Worm (Caenorhabditis elegans): ENCODE measurements around the gene C34E10.10.

C34E10.10 gene

DNA sequence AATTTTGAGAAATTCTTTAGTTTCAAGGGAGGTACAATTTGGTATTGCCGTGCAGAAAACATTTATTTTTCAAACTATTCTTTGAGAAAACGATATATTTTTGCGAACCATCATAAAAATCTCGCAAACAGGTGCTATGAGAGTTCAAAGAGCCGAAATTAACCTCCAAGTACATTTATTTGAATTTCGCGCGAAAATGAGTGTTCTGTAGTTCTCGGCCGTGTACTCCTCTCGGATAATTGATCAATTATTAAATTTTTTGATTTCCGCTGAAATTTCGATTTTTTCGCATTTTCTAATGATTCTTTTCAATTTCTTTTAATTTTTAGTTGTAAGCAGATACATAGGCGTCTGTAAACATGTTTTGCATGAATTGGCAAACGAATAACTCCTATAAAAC is 37.5 kb downstream of the C34E10.10 start:
- TF ChIP-seq unc-130 (GFP tag; optimal IDR thresholded peaks at IDR 0.05) (peak; percentile 26), rec-8 (tag; optimal IDR thresholded peaks at IDR 0.05) (no peak), efl-1 (GFP tag; optimal IDR thresholded peaks at IDR 0.05) (peak; percentile 42), madf-6 (GFP tag; IDR thresholded peaks at IDR 0.05) (peak; percentile 63), lin-35 (GFP tag; optimal IDR thresholded peaks at IDR 0.05) (peak in 1 of 3 experiments; percentile 16), attf-3 (GFP tag; conservative IDR thresholded peaks at IDR 0.05) (0 out of 2 replicates have a peak, but pooled peaks have one; percentile 16), zim-3 (tag; optimal IDR thresholded peaks at IDR 0.05) (no peak), dpff-1 (tag; optimal IDR thresholded peaks at IDR 0.05) (no peak), mcd-1 (GFP tag; IDR thresholded peaks at IDR 0.05) (0 out of 2 replicates have a peak, but pooled peaks have one; percentile 28), F33H1.4 (GFP tag; IDR thresholded peaks at IDR 0.05) (peak; percentile 37), lin-54 (GFP tag; optimal IDR thresholded peaks at IDR 0.05) (peak; percentile 80), ets-4 (GFP tag; optimal IDR thresholded peaks at IDR 0.05) (no peak), ama-1 (optimal IDR thresholded peaks at IDR 0.05) (no peak), ama-1 (GFP tag; optimal IDR thresholded peaks at IDR 0.05) (no peak)

DNA sequence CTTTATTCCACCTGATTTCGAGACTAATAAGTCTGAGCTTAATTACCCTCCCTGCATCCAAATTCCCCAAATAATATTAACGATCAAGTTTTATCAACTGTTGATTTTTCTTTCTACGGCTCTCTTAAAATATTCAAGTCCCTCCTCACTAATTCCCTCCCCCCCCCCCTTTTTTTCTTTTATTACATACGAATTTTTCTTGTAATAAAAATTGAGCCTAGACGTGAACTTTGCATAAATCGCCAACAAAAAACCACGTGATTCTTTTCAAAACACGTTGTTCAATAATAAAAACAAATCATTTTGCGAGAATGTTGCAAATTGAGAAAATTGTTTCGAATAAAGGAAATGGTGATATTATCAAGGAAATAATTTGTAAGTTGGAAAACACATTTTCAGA is 39.3 kb downstream of the C34E10.10 start, which contains the start of gene K10D2.8:
TSS of gene K10D2.8 (plus strand) at position 301 of the 400 bp plus-strand sequence.
- TF ChIP-seq aptf-3 (GFP tag; IDR thresholded peaks at IDR 0.05) (no peak), ekl-4 (GFP tag; IDR thresholded peaks at IDR 0.05) (0 out of 2 replicates have a peak, but pooled peaks have one; percentile 2), mes-4 (tag; optimal IDR thresholded peaks at IDR 0.05) (no peak), bed-2 (GFP tag; IDR thresholded peaks at IDR 0.05) (no peak), nhr-90 (tag; optimal IDR thresholded peaks at IDR 0.05) (no peak)

DNA sequence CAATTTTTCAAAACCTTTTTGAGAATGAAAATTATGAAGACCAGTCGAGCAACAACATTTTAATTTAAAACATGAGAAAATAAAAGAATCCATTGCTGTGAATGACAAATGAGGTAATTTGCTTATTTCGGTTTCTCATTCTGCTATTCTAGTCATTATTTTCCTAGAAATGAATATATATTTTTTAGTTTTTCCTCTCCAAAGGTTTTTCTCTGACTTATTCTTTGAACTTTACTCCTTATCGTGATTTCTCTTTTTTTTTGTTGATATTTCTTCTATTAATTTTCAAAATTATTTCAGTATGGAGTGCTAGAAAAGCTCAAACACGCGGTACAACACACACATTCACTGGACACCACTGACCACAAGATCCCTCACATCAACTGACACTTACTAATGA is 42.1 kb downstream of the C34E10.10 start, which contains the start of gene pup-2:
TSS of gene pup-2 (plus strand) at position 301 of the 400 bp plus-strand sequence.
- TF ChIP-seq rec-8 (tag; optimal IDR thresholded peaks at IDR 0.05), result no peak

DNA sequence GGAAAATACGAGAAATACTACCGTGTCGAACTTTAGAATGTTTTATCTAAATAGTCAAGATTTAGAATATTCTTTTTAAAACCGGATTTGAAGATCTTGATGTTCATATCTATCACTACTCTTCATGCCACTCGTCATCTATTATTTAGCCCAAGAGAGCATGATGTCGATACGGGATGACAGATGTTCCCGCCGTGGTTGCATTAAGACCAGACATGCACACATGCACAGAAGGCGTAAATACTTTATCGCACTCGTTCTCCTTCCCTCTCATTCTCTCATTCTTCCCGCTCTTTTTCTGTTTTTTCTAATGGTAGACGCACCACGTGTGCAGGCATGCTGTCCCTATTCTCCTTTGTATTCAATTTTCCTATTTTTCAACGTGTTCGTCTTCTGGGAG is 44.3 kb downstream of the C34E10.10 start:
- no peak for TF ChIP-seq bed-1 (GFP tag; IDR thresholded peaks at IDR 0.05)
- TF ChIP-seq nhr-90 (tag; optimal IDR thresholded peaks at IDR 0.05), result no peak
- TF ChIP-seq madf-6 (GFP tag; IDR thresholded peaks at IDR 0.05), result no peak
- no peak for TF ChIP-seq tbp1 (GFP tag; optimal IDR thresholded peaks at IDR 0.05)

DNA sequence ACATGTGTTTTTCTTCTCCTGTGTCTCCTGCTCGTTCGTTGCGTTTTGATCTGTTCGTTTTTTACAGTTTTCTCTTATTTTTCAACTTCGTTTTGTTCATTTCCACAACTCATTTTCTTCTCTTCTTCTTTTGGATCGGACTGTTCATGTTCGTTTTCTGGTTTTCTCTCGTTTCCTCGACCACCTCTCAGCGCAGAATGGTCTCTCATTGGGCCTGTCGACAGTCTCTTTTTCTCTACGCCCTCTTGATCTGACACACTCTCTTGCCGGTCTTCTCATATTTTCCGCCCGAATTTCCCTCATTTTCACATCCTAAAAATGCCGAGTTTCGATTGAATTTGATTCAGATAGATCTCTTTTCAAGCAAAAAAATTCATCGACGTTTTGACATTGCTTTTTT is 46.0 kb downstream of the C34E10.10 start:
- TF ChIP-seq Y53G8AR.9 (GFP tag; conservative IDR thresholded peaks at IDR 0.05) (no peak), hmg-1.2 (GFP tag; IDR thresholded peaks at IDR 0.05) (peak; percentile 74; the same call in 1 of the 2 replicates)

DNA sequence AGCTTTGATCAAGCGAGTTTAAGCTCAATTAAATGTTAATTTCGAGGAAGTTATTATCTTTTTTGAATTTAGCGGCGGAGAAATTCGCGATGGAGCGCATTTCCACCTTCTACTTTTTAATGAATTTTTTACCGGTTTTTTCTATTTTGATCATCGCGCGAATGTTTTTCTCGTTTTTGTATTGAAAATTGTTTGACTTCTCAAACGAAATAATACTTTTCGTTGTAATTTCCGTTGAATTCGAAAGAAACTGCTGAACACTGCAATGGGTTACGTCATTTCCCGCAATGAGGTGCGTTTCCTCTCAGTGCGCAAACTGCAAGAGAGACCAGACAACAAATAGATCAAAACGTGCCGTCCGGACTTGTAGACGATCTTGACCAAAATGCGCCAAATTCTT is 46.5 kb downstream of the C34E10.10 start:
- peak; percentile 67 for TF ChIP-seq lsl-1 (GFP tag; optimal IDR thresholded peaks at IDR 0.05)
- TF ChIP-seq ets-4 (GFP tag; optimal IDR thresholded peaks at IDR 0.05), result no peak
- no peak for TF ChIP-seq hrde-1 (tag; optimal IDR thresholded peaks at IDR 0.05; ENCODE audit: borderline replicate concordance)
- TF ChIP-seq let-607 (tag; optimal IDR thresholded peaks at IDR 0.05), result no peak
- peak; percentile 45 for TF ChIP-seq lin-54 (GFP tag; optimal IDR thresholded peaks at IDR 0.05)
- TF ChIP-seq F57A8.1 (GFP tag; optimal IDR thresholded peaks at IDR 0.05), result no peak
- no peak for TF ChIP-seq attf-5 (GFP tag; optimal IDR thresholded peaks at IDR 0.05)
- no peak for TF ChIP-seq C06A6.2 (GFP tag; conservative IDR thresholded peaks at IDR 0.05)
- TF ChIP-seq F33H1.4 (GFP tag; IDR thresholded peaks at IDR 0.05), result peak; percentile 26; the same call in 1 of the 2 replicates
- no peak for TF ChIP-seq let-526 (GFP tag; IDR thresholded peaks at IDR 0.05)
- no peak for TF ChIP-seq tbx-9 (tag; optimal IDR thresholded peaks at IDR 0.05; ENCODE audit: borderline replicate concordance)
- no peak for TF ChIP-seq zim-3 (tag; optimal IDR thresholded peaks at IDR 0.05)
- no peak for TF ChIP-seq rec-8 (tag; optimal IDR thresholded peaks at IDR 0.05)
- no peak for TF ChIP-seq F55B11.4 (tag; optimal IDR thresholded peaks at IDR 0.05; ENCODE audit: borderline replicate concordance, insufficient read depth)
- TF ChIP-seq sea-2 (GFP tag; IDR thresholded peaks at IDR 0.05), result no peak
- no peak for TF ChIP-seq cebp-1 (GFP tag; IDR thresholded peaks at IDR 0.05)
- TF ChIP-seq cebp-1 (tag; optimal IDR thresholded peaks at IDR 0.05), result no peak
- TF ChIP-seq ceh-100 (GFP tag; IDR thresholded peaks at IDR 0.05), result no peak
- TF ChIP-seq egl-44 (GFP tag; IDR thresholded peaks at IDR 0.05), result no peak
- no peak for TF ChIP-seq ztf-6 (GFP tag; IDR thresholded peaks at IDR 0.05)
- TF ChIP-seq ceh-91 (GFP tag; IDR thresholded peaks at IDR 0.05), result peak; percentile 67
- no peak for TF ChIP-seq nfyb-1 (GFP tag; IDR thresholded peaks at IDR 0.05)
